Worm (Caenorhabditis elegans): ENCODE data around the gene Y41D4B.15.

ce11 chrIV:1553195-1553918 lies 10.5 kb upstream of the Y41D4B.15 start, which contains the start of gene C34H4.2:
- TF ChIP-seq ama-1 (optimal IDR thresholded peaks at IDR 0.05) (no peak), aly-1 (tag; optimal IDR thresholded peaks at IDR 0.05) (no peak), ets-7 (tag; optimal IDR thresholded peaks at IDR 0.05) (no peak), F13C5.2 (tag; optimal IDR thresholded peaks at IDR 0.05) (no peak), ceh-13 (GFP tag; optimal IDR thresholded peaks at IDR 0.05) (no peak), ceh-36 (tag; optimal IDR thresholded peaks at IDR 0.05) (no peak), sea-1 (GFP tag; conservative IDR thresholded peaks at IDR 0.05) (no peak), pes-1 (GFP tag; IDR thresholded peaks at IDR 0.05) (no peak)

Measured in whole organism, early embryonic.